Fruit fly (Drosophila melanogaster): ENCODE measurements around the gene Gr77a.

dm6 chr3L:20700660-20701059, 38.6 kb downstream of the Gr77a start:
- TF ChIP-seq h (optimal IDR thresholded peaks at IDR 0.05) (no peak), ttk (optimal IDR thresholded peaks at IDR 0.05) (no peak)
